Worm (Caenorhabditis elegans) whole organism, early embryonic: ENCODE data around the gene ZK1127.3.

Experiments
- ama-1 ChIP-seq: fragments of 150-350 bp; optimal IDR thresholded peaks from 2 replicates; lab custom pipeline; 2014
- ets-7 ChIP-seq: sonication (generic microtip); optimal IDR thresholded peaks from 2 replicates; lab custom pipeline; 2016; ENCODE audit warnings: missing genotype, missing genetic modification characterization, missing compliant biosample characterization
- hmbx-1 ChIP-seq: sonication (generic microtip); optimal IDR thresholded peaks from 2 replicates; lab custom pipeline; 2016; ENCODE audit warnings: mild to moderate bottlenecking, missing genetic modification characterization, missing compliant biosample characterization

- TF ChIP-seq ama-1 (lab: Kevin White, UChicago) (no peak), ets-7 (tag; lab: Kevin White, UChicago) (no peak), hmbx-1 (tag; lab: Kevin White, UChicago) (no peak)
Measured at ce11 chrII:7031137-7031697, 23.9 kb upstream of the ZK1127.3 start.
